Fruit fly (Drosophila melanogaster) S2 (cell line): ENCODE data around the gene Lcp65Ag3.
"Not testable (repeated sequence)": the region's sequence is repeated elsewhere in the genome, so short reads cannot be mapped to it uniquely, and the experiment has no call there.

Source experiments
- CG8478 ChIP-seq: fragments of >200 bp; optimal IDR thresholded peaks from 2 replicates; lab custom pipeline; 2018
- CTCF ChIP-seq, 2 experiments: fragments of >200 bp; optimal IDR thresholded peaks; 2 replicates each; lab custom pipeline; 2018

dm6 chr3L:6150757-6151354 is 20.1 kb upstream of the Lcp65Ag3 start, which contains the start of the genes Cpr65Ax2 and Lcp65Aa:
- not testable (repeated sequence) for TF ChIP-seq CTCF (optimal IDR thresholded peaks at IDR 0.05; lab: Kevin White, UChicago); CG8478
